Fruit fly (Drosophila melanogaster): Measurements from ENCODE around the gene CG42450.
A peak's percentile ranks its signal among the peaks of the same experiment; 100 is the strongest.

Gene CG42450

dm6 chrX:18788143-18788745 is 24.9 kb upstream of the CG42450 start, which contains the start of the genes CG6961 and S6KL (continued):
- TF ChIP-seq CG17186 (GFP tag; optimal IDR thresholded peaks at IDR 0.05) (peak; percentile 62), psq (GFP tag; optimal IDR thresholded peaks at IDR 0.05) (no peak), CG42726 (GFP tag; IDR thresholded peaks at IDR 0.05; ENCODE audit: partially characterized antibody) (no peak), hkb (optimal IDR thresholded peaks at IDR 0.05) (peak; percentile 57), hkb (GFP tag; IDR thresholded peaks at IDR 0.05) (no peak), CG14050 (GFP tag; IDR thresholded peaks at IDR 0.05) (no peak), lbe (GFP tag; optimal IDR thresholded peaks at IDR 0.05) (no peak), mirr (GFP tag; optimal IDR thresholded peaks at IDR 0.05) (no peak), CG7372 (GFP tag; IDR thresholded peaks at IDR 0.05) (no peak), Oli (tag; optimal IDR thresholded peaks at IDR 0.05) (no peak), E2f1 (GFP tag; IDR thresholded peaks at IDR 0.05) (no peak), abd-A (tag; optimal IDR thresholded peaks at IDR 0.05) (no peak), CG1832 (GFP tag; optimal IDR thresholded peaks at IDR 0.05) (no peak), Sry-β (GFP tag; optimal IDR thresholded peaks at IDR 0.05) (no peak), H15 (GFP tag; IDR thresholded peaks at IDR 0.05) (no peak), Ets65A (GFP tag) (peak; percentile 86), da (GFP tag; optimal IDR thresholded peaks at IDR 0.05) (no peak), CG14014 (GFP tag; IDR thresholded peaks at IDR 0.05) (no peak), CG10209 (GFP tag; optimal IDR thresholded peaks at IDR 0.05) (no peak), repo (GFP tag; optimal IDR thresholded peaks at IDR 0.05) (no peak), CG6765 (GFP tag; optimal IDR thresholded peaks at IDR 0.05) (no peak), H2.0 (GFP tag; IDR thresholded peaks at IDR 0.05) (no peak), CG17385 (GFP tag; optimal IDR thresholded peaks at IDR 0.05) (no peak), Dad (GFP tag; optimal IDR thresholded peaks at IDR 0.05) (no peak), Ssrp (tag; optimal IDR thresholded peaks at IDR 0.05) (no peak), Nf-YB (GFP tag; optimal IDR thresholded peaks at IDR 0.05) (no peak), HmgD (GFP tag; optimal IDR thresholded peaks at IDR 0.05) (no peak), btn (GFP tag; optimal IDR thresholded peaks at IDR 0.05) (no peak), NC2α (GFP tag; optimal IDR thresholded peaks at IDR 0.05) (no peak), CG9727 (GFP tag; optimal IDR thresholded peaks at IDR 0.05) (peak; percentile 11), CG4617 (GFP tag; optimal IDR thresholded peaks at IDR 0.05; ENCODE audit: borderline replicate concordance) (peak; percentile 29), CG14710 (tag; optimal IDR thresholded peaks at IDR 0.05) (peak; percentile 67), Vsx1 (GFP tag; optimal IDR thresholded peaks at IDR 0.05) (no peak), bcd (GFP tag; optimal IDR thresholded peaks at IDR 0.05) (no peak)

- TF ChIP-seq Dp (GFP tag; optimal IDR thresholded peaks at IDR 0.05), result no peak
- no peak for TF ChIP-seq Spps (tag; optimal IDR thresholded peaks at IDR 0.05)
- peak; percentile 72 for TF ChIP-seq CoRest (tag; optimal IDR thresholded peaks at IDR 0.05)
- TF ChIP-seq CG13123 (GFP tag; optimal IDR thresholded peaks at IDR 0.05), result no peak
- TF ChIP-seq CG3726 (GFP tag; IDR thresholded peaks at IDR 0.05), result no peak
- TF ChIP-seq CG2116 (GFP tag; optimal IDR thresholded peaks at IDR 0.05), result peak; percentile 22
- TF ChIP-seq Abd-B (GFP tag; optimal IDR thresholded peaks at IDR 0.05), result peak; percentile 48
- no peak for TF ChIP-seq mld (GFP tag; IDR thresholded peaks at IDR 0.05; ENCODE audit: partially characterized antibody)
- no peak; the same call in 1 of the 2 replicates for TF ChIP-seq CG13287 (GFP tag; IDR thresholded peaks at IDR 0.05; ENCODE audit: partially characterized antibody)
- TF ChIP-seq GATAe (GFP tag; conservative IDR thresholded peaks at IDR 0.05), result no peak
- TF ChIP-seq CG12236 (GFP tag; optimal IDR thresholded peaks at IDR 0.05), result no peak
- TF ChIP-seq tll (GFP tag; optimal IDR thresholded peaks at IDR 0.05), result no peak
- peak; percentile 45 for TF ChIP-seq Hr3 (GFP tag; optimal IDR thresholded peaks at IDR 0.05)
- peak; percentile 56 for TF ChIP-seq HHEX (GFP tag; optimal IDR thresholded peaks at IDR 0.05)
- peak; percentile 58 for TF ChIP-seq CG10147 (GFP tag; optimal IDR thresholded peaks at IDR 0.05)
- peak; percentile 23 for TF ChIP-seq CG6654 (GFP tag; optimal IDR thresholded peaks at IDR 0.05)
- no peak for TF ChIP-seq NC2α (GFP tag; optimal IDR thresholded peaks at IDR 0.05)
Measured at dm6 chrX:18789353-18790210, 23.5 kb upstream of the CG42450 start.
